Fruit fly (Drosophila melanogaster): ENCODE data around the gene CG32564.

DNA sequence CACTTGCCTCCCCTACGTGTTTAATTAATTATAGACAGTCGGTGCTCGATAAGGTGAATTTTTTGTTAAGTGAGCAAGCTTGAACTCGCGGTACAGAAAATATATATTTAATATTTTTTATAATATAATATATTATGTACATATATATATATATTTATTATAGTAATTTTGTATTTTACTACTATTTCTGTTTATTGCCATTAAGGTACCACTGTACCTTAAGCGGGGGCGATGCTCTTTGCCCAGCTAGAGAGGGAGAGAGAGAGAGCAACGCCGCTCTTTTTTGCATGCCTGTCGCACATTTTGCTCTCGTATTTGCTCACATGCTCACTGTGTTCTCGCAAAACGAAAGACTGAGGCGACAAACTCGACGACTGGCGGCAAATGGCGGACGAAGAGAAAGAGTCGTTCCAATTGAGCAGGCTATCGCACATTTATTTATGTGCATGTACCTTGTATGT is 35.7 kb upstream of the CG32564 start:
- peak; percentile 24 for TF ChIP-seq CG7045 (GFP tag; optimal IDR thresholded peaks at IDR 0.05)
- TF ChIP-seq bab1 (GFP tag; optimal IDR thresholded peaks at IDR 0.05), result peak; percentile 28
- peak; percentile 62 for TF ChIP-seq CG14711 (tag; optimal IDR thresholded peaks at IDR 0.05)
- TF ChIP-seq cic (GFP tag; optimal IDR thresholded peaks at IDR 0.05), result no peak
- peak; percentile 67 for TF ChIP-seq CG33017 (tag; optimal IDR thresholded peaks at IDR 0.05)
- TF ChIP-seq CG5204 (GFP tag; optimal IDR thresholded peaks at IDR 0.05), result no peak
- no peak for TF ChIP-seq kay (GFP tag; ENCODE audit: borderline replicate concordance)
- peak; percentile 38 for TF ChIP-seq CG12768 (GFP tag; optimal IDR thresholded peaks at IDR 0.05)
- no peak for TF ChIP-seq cnc (optimal IDR thresholded peaks at IDR 0.05)

Data from whole organism, adult.